Worm (Caenorhabditis elegans): ENCODE data around the gene ZK896.5.

DNA sequence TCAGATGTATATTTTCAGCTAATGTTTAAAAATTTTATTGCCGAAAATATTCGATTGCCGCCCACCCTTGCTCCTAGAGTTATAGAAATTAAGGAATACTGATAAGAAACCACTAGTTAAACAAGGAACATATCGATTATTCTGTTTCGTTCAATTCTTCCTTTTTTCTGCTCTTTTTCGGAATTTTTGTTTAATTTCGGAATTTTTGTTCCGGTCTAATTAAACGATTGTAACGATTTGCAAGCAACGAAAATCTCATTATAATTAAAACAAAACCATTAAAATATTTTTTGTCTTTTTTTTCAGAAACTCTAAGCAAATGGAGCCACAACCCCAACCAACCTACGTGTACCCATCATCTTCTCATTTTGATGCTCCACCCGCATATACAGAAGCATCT lies 12.7 kb upstream of the ZK896.5 start, which contains the start of gene K08D8.1:
- TF ChIP-seq nhr-237 (tag; optimal IDR thresholded peaks at IDR 0.05), result no peak
- no peak for TF ChIP-seq nhr-12 (tag; optimal IDR thresholded peaks at IDR 0.05)
- TF ChIP-seq C34F6.9 (tag; optimal IDR thresholded peaks at IDR 0.05), result no peak

Measured in whole organism, L2 larva.